Worm (Caenorhabditis elegans): Measurements from ENCODE around the gene F47D12.3.

F47D12.3 gene

ce11 chrIII:6268061-6268460 lies 30.2 kb upstream of the F47D12.3 start, which contains the start of gene srg-7:
TSS of gene srg-7 (minus strand) at chrIII:6268161.
- TF ChIP-seq elt-3 (tag; optimal IDR thresholded peaks at IDR 0.05) (no peak), snpc-4 (tag; optimal IDR thresholded peaks at IDR 0.05) (no peak), nhr-12 (tag; optimal IDR thresholded peaks at IDR 0.05) (no peak), tbx-8 (GFP tag; optimal IDR thresholded peaks at IDR 0.05) (no peak), sem-2 (GFP tag; optimal IDR thresholded peaks at IDR 0.05) (no peak), cnd-1 (tag; optimal IDR thresholded peaks at IDR 0.05) (no peak), unc-120 (tag; optimal IDR thresholded peaks at IDR 0.05; ENCODE audit: poor library complexity, severe bottlenecking) (no peak), ztf-11 (tag; optimal IDR thresholded peaks at IDR 0.05) (no peak), nhr-28 (tag; optimal IDR thresholded peaks at IDR 0.05) (no peak), mab-5 (tag; optimal IDR thresholded peaks at IDR 0.05) (no peak), lin-32 (GFP tag; optimal IDR thresholded peaks at IDR 0.05) (no peak), unc-39 (tag; optimal IDR thresholded peaks at IDR 0.05) (no peak), bed-3 (GFP tag; optimal IDR thresholded peaks at IDR 0.05) (no peak)

- TF ChIP-seq nhr-237 (tag; optimal IDR thresholded peaks at IDR 0.05), result no peak
- TF ChIP-seq bed-3 (GFP tag; optimal IDR thresholded peaks at IDR 0.05), result no peak
- no peak for TF ChIP-seq ceh-83 (GFP tag; optimal IDR thresholded peaks at IDR 0.05)
- no peak for TF ChIP-seq zip-8 (tag; optimal IDR thresholded peaks at IDR 0.05)
- no peak for TF ChIP-seq sem-2 (GFP tag; optimal IDR thresholded peaks at IDR 0.05)
- no peak for TF ChIP-seq lin-13 (tag; optimal IDR thresholded peaks at IDR 0.05)
- no peak for TF ChIP-seq nhr-76 (tag; optimal IDR thresholded peaks at IDR 0.05)
- no peak for TF ChIP-seq sptf-1 (tag; optimal IDR thresholded peaks at IDR 0.05)
- TF ChIP-seq cnd-1 (tag; optimal IDR thresholded peaks at IDR 0.05), result no peak
- TF ChIP-seq hlh-1 (tag; optimal IDR thresholded peaks at IDR 0.05), result no peak
- TF ChIP-seq nhr-28 (tag; optimal IDR thresholded peaks at IDR 0.05), result no peak
- no peak for TF ChIP-seq ceh-39 (tag; optimal IDR thresholded peaks at IDR 0.05)
Measured at ce11 chrIII:6270277-6270676, 28.0 kb upstream of the F47D12.3 start, which contains the start of gene srg-3. TSS of gene srg-3 (minus strand) at chrIII:6270377.

- no peak for TF ChIP-seq drap-1 (GFP tag; optimal IDR thresholded peaks at IDR 0.05)
- no peak for TF ChIP-seq unc-62 (GFP tag; optimal IDR thresholded peaks at IDR 0.05)
- no peak for TF ChIP-seq hlh-1 (tag; optimal IDR thresholded peaks at IDR 0.05)
- TF ChIP-seq mab-5 (tag; optimal IDR thresholded peaks at IDR 0.05), result no peak
- TF ChIP-seq snpc-4 (tag; optimal IDR thresholded peaks at IDR 0.05), result no peak
- no peak for TF ChIP-seq M03D4.4 (tag; optimal IDR thresholded peaks at IDR 0.05)
- TF ChIP-seq cnd-1 (tag; optimal IDR thresholded peaks at IDR 0.05), result no peak
- TF ChIP-seq ztf-11 (tag; optimal IDR thresholded peaks at IDR 0.05), result no peak
- TF ChIP-seq ceh-43 (GFP tag; optimal IDR thresholded peaks at IDR 0.05), result no peak
- TF ChIP-seq lsy-2 (tag; optimal IDR thresholded peaks at IDR 0.05), result no peak
- no peak for TF ChIP-seq ceh-39 (tag; optimal IDR thresholded peaks at IDR 0.05)
- no peak for TF ChIP-seq ham-2 (GFP tag; optimal IDR thresholded peaks at IDR 0.05)
- no peak for TF ChIP-seq unc-120 (tag; optimal IDR thresholded peaks at IDR 0.05; ENCODE audit: poor library complexity, severe bottlenecking)
- no peak for TF ChIP-seq bed-3 (GFP tag; optimal IDR thresholded peaks at IDR 0.05)
- no peak for TF ChIP-seq unc-39 (tag; optimal IDR thresholded peaks at IDR 0.05)
- TF ChIP-seq elt-1 (tag; optimal IDR thresholded peaks at IDR 0.05; ENCODE audit: borderline replicate concordance, insufficient read depth), result no peak
- no peak for TF ChIP-seq nhr-12 (tag; optimal IDR thresholded peaks at IDR 0.05)
- no peak for TF ChIP-seq sem-2 (GFP tag; optimal IDR thresholded peaks at IDR 0.05)
- no peak for TF ChIP-seq nhr-28 (tag; optimal IDR thresholded peaks at IDR 0.05)
- no peak for TF ChIP-seq tbx-8 (GFP tag; optimal IDR thresholded peaks at IDR 0.05)
Measured at ce11 chrIII:6272868-6273267, 25.4 kb upstream of the F47D12.3 start, which contains the start of gene C18F10.2. TSS of gene C18F10.2 (plus strand) at chrIII:6273168.

ce11 chrIII:6278301-6278827 lies 19.9 kb upstream of the F47D12.3 start, which contains the start of gene C18F10.7:
TSS of gene C18F10.7 (minus strand) at chrIII:6278351.
- TF ChIP-seq pha-4 (tag; optimal IDR thresholded peaks at IDR 0.05) (peak; percentile 48), ces-1 (GFP tag; optimal IDR thresholded peaks at IDR 0.05) (peak; percentile 51), mep-1 (tag; optimal IDR thresholded peaks at IDR 0.05) (peak; percentile 45), lin-13 (tag; optimal IDR thresholded peaks at IDR 0.05) (peak; percentile 21), ceh-39 (tag; optimal IDR thresholded peaks at IDR 0.05) (no peak)

ce11 chrIII:6279453-6279852 lies 18.8 kb upstream of the F47D12.3 start:
- no peak for TF ChIP-seq ces-1 (GFP tag; optimal IDR thresholded peaks at IDR 0.05)
- TF ChIP-seq lin-13 (tag; optimal IDR thresholded peaks at IDR 0.05), result no peak
- TF ChIP-seq sem-2 (GFP tag; optimal IDR thresholded peaks at IDR 0.05), result no peak
- TF ChIP-seq zip-8 (tag; optimal IDR thresholded peaks at IDR 0.05), result peak; percentile 72
- no peak for TF ChIP-seq sptf-1 (tag; optimal IDR thresholded peaks at IDR 0.05)

Measured in whole organism, mixed stage, embryonic.